Worm (Caenorhabditis elegans): ENCODE data around the gene F31E9.3.
A peak's percentile ranks its signal among the peaks of the same experiment; 100 is the strongest.

Gene F31E9.3

ce11 chrV:17303392-17303791 is 19.0 kb upstream of the F31E9.3 start:
- TF ChIP-seq tlp-1 (tag; optimal IDR thresholded peaks at IDR 0.05) (no peak), sup-37 (GFP tag; optimal IDR thresholded peaks at IDR 0.05) (no peak), unc-62 (GFP tag; optimal IDR thresholded peaks at IDR 0.05) (no peak), skn-1 (tag; optimal IDR thresholded peaks at IDR 0.05) (no peak), snu-23 (GFP tag; optimal IDR thresholded peaks at IDR 0.05) (no peak), mef-2 (tag; optimal IDR thresholded peaks at IDR 0.05) (no peak)

ce11 chrV:17307926-17308325 is 14.5 kb upstream of the F31E9.3 start:
- TF ChIP-seq dpl-1 (GFP tag; optimal IDR thresholded peaks at IDR 0.05) (peak in 1 of 3 experiments; percentile 18), blmp-1 (tag; optimal IDR thresholded peaks at IDR 0.05) (no peak), ztf-4 (tag; optimal IDR thresholded peaks at IDR 0.05) (no peak), tbx-2 (tag; optimal IDR thresholded peaks at IDR 0.05) (no peak), efl-1 (optimal IDR thresholded peaks at IDR 0.05) (no peak), efl-1 (GFP tag; optimal IDR thresholded peaks at IDR 0.05 in 1 of 2) (peak in 1 of 2 experiments; percentile 34), lin-35 (GFP tag; optimal IDR thresholded peaks at IDR 0.05) (no peak), nhr-19 (GFP tag; conservative IDR thresholded peaks at IDR 0.05) (no peak), alr-1 (tag; optimal IDR thresholded peaks at IDR 0.05; ENCODE audit: borderline replicate concordance) (no peak), nhr-11 (tag; optimal IDR thresholded peaks at IDR 0.05) (no peak)

ce11 chrV:17312386-17312785 is 10.0 kb upstream of the F31E9.3 start, which contains the start of gene Y61B8B.3:
TSS of gene Y61B8B.3 (minus strand) at chrV:17312486.
- TF ChIP-seq hlh-4 (tag; optimal IDR thresholded peaks at IDR 0.05) (no peak), lin-39 (tag; optimal IDR thresholded peaks at IDR 0.05) (no peak), lin-13 (GFP tag; optimal IDR thresholded peaks at IDR 0.05) (no peak), rnt-1 (tag; optimal IDR thresholded peaks at IDR 0.05) (no peak), skn-1 (tag; optimal IDR thresholded peaks at IDR 0.05) (no peak), nhr-12 (tag; optimal IDR thresholded peaks at IDR 0.05) (no peak), unc-86 (tag; optimal IDR thresholded peaks at IDR 0.05) (no peak), pqm-1 (tag; optimal IDR thresholded peaks at IDR 0.05) (no peak), sup-37 (GFP tag; optimal IDR thresholded peaks at IDR 0.05) (no peak), Y116A8C.19 (tag; optimal IDR thresholded peaks at IDR 0.05; ENCODE audit: borderline replicate concordance) (no peak), efl-3 (GFP tag; optimal IDR thresholded peaks at IDR 0.05) (no peak), nhr-11 (tag; optimal IDR thresholded peaks at IDR 0.05) (no peak), fkh-4 (tag; optimal IDR thresholded peaks at IDR 0.05; ENCODE audit: borderline replicate concordance) (no peak), C34B4.2 (tag; optimal IDR thresholded peaks at IDR 0.05) (no peak), mep-1 (tag; optimal IDR thresholded peaks at IDR 0.05) (no peak), fkh-10 (GFP tag; optimal IDR thresholded peaks at IDR 0.05) (no peak), jun-1 (tag; optimal IDR thresholded peaks at IDR 0.05) (no peak), ces-1 (GFP tag; optimal IDR thresholded peaks at IDR 0.05) (no peak)

ce11 chrV:17315063-17315462 is 7.3 kb upstream of the F31E9.3 start, which contains the start of gene F31E9.6:
TSS of gene F31E9.6 (minus strand) at chrV:17315153.
- TF ChIP-seq efl-1 (optimal IDR thresholded peaks at IDR 0.05) (peak; percentile 9 to 46), efl-1 (GFP tag; optimal IDR thresholded peaks at IDR 0.05 in 1 of 2) (peak in 1 of 2 experiments; percentile 87), irx-1 (tag; optimal IDR thresholded peaks at IDR 0.05) (no peak), mep-1 (tag; optimal IDR thresholded peaks at IDR 0.05) (no peak), tlp-1 (tag; optimal IDR thresholded peaks at IDR 0.05) (no peak), ceh-90 (tag; optimal IDR thresholded peaks at IDR 0.05) (no peak), ceh-63 (GFP tag; optimal IDR thresholded peaks at IDR 0.05) (no peak), elt-3 (tag; optimal IDR thresholded peaks at IDR 0.05) (no peak), hlh-17 (GFP tag; optimal IDR thresholded peaks at IDR 0.05; ENCODE audit: borderline replicate concordance) (no peak)

ce11 chrV:17317297-17317696 is 5.1 kb upstream of the F31E9.3 start:
- TF ChIP-seq vab-15 (tag; optimal IDR thresholded peaks at IDR 0.05) (no peak), nhr-28 (tag; optimal IDR thresholded peaks at IDR 0.05) (no peak), hlh-4 (tag; optimal IDR thresholded peaks at IDR 0.05) (no peak), pag-3 (tag; optimal IDR thresholded peaks at IDR 0.05; ENCODE audit: borderline replicate concordance, insufficient read depth) (no peak), mef-2 (tag; optimal IDR thresholded peaks at IDR 0.05) (no peak), blmp-1 (tag; optimal IDR thresholded peaks at IDR 0.05) (no peak)

Data from whole organism, L1 larva.